Worm (Caenorhabditis elegans): ENCODE results near the gene rep-1.

rep-1 gene

DNA sequence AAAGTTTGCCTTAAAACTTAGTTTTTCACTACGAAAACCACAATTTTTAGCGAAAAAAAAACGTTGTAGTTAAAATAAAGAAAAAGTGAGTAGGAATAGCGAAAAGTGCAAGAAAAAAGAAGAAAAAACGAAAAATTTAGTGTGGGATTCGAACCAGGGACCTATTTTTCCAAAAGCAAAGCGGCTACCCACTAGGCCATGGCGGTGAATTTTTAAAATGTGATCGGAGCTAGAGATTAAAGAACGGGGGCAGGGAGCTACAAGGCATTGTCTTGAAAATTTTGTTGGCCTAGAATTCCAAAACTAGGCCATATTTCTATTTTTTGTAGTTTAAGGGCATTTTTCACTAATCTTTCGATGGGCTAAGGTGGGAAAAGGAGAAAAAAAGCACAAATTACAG lies 33.7 kb downstream of the rep-1 start (continued):
- no peak for TF ChIP-seq ccch-3 (GFP tag; optimal IDR thresholded peaks at IDR 0.05)
- no peak for TF ChIP-seq madf-10 (tag; optimal IDR thresholded peaks at IDR 0.05)
- no peak for TF ChIP-seq ZK185.1 (tag; optimal IDR thresholded peaks at IDR 0.05; ENCODE audit: poor library complexity, severe bottlenecking)
- no peak for TF ChIP-seq dpl-1 (GFP tag; optimal IDR thresholded peaks at IDR 0.05)
- peak; percentile 48 for TF ChIP-seq D2030.7 (GFP tag; IDR thresholded peaks at IDR 0.05)
- TF ChIP-seq dox-1 (GFP tag; IDR thresholded peaks at IDR 0.05): no peak
- no peak for TF ChIP-seq chd-7 (tag; optimal IDR thresholded peaks at IDR 0.05)
- no peak for TF ChIP-seq mel-28 (tag; optimal IDR thresholded peaks at IDR 0.05; ENCODE audit: borderline replicate concordance)
- no peak for TF ChIP-seq him-1 (tag; optimal IDR thresholded peaks at IDR 0.05)
- TF ChIP-seq lag-1 (GFP tag; IDR thresholded peaks at IDR 0.05): no peak
- TF ChIP-seq die-1 (tag; optimal IDR thresholded peaks at IDR 0.05): peak; percentile 57
- no peak for TF ChIP-seq hlh-12 (tag; optimal IDR thresholded peaks at IDR 0.05)
- no peak for TF ChIP-seq pha-4 (tag; optimal IDR thresholded peaks at IDR 0.05)
- no peak for TF ChIP-seq Y53F4B.3 (GFP tag; IDR thresholded peaks at IDR 0.05)
- no peak for TF ChIP-seq repo-1 (tag; optimal IDR thresholded peaks at IDR 0.05)
- no peak; the same call in 1 of the 2 replicates for TF ChIP-seq egrh-3 (GFP tag; IDR thresholded peaks at IDR 0.05)
- no peak for TF ChIP-seq cebp-2 (GFP tag; IDR thresholded peaks at IDR 0.05)
- peak; percentile 7 for TF ChIP-seq lin-54 (GFP tag; optimal IDR thresholded peaks at IDR 0.05)
- TF ChIP-seq somi-1 (GFP tag; optimal IDR thresholded peaks at IDR 0.05): no peak
- TF ChIP-seq xnd-1 (tag; optimal IDR thresholded peaks at IDR 0.05): no peak
- no peak for TF ChIP-seq F55B11.4 (tag; optimal IDR thresholded peaks at IDR 0.05; ENCODE audit: borderline replicate concordance, insufficient read depth)
- TF ChIP-seq hrde-1 (tag; optimal IDR thresholded peaks at IDR 0.05; ENCODE audit: borderline replicate concordance): no peak
- no peak for TF ChIP-seq snpc-1.3 (tag; optimal IDR thresholded peaks at IDR 0.05; ENCODE audit: insufficient read depth)
- no peak for TF ChIP-seq ceh-79 (tag; optimal IDR thresholded peaks at IDR 0.05)
- no peak for TF ChIP-seq attf-3 (GFP tag; conservative IDR thresholded peaks at IDR 0.05)
- TF ChIP-seq bed-1 (GFP tag; IDR thresholded peaks at IDR 0.05): no peak
- no peak for TF ChIP-seq Y56A3A.18 (GFP tag; IDR thresholded peaks at IDR 0.05)
- TF ChIP-seq egl-44 (GFP tag; IDR thresholded peaks at IDR 0.05): 0 out of 2 replicates have a peak, but pooled peaks have one; percentile 18
- TF ChIP-seq ceh-91 (GFP tag; IDR thresholded peaks at IDR 0.05): no peak
- no peak for TF ChIP-seq lsy-27 (tag; optimal IDR thresholded peaks at IDR 0.05; ENCODE audit: borderline replicate concordance, insufficient read depth)
- TF ChIP-seq ztf-25 (GFP tag; IDR thresholded peaks at IDR 0.05): 0 out of 2 replicates have a peak, but pooled peaks have one; percentile 10
- TF ChIP-seq mes-4 (tag; optimal IDR thresholded peaks at IDR 0.05): no peak
- TF ChIP-seq dpff-1 (tag; optimal IDR thresholded peaks at IDR 0.05): no peak
- no peak for TF ChIP-seq Y95B8A.8 (GFP tag; IDR thresholded peaks at IDR 0.05)
- TF ChIP-seq bed-2 (GFP tag; IDR thresholded peaks at IDR 0.05): no peak
- TF ChIP-seq Y79H2A.3 (GFP tag; conservative IDR thresholded peaks at IDR 0.05): no peak
- TF ChIP-seq attf-6 (GFP tag; IDR thresholded peaks at IDR 0.05): no peak
- TF ChIP-seq nhr-80 (tag; optimal IDR thresholded peaks at IDR 0.05): no peak
- no peak for TF ChIP-seq nhr-90 (tag; optimal IDR thresholded peaks at IDR 0.05)
- TF ChIP-seq ztf-22 (GFP tag; optimal IDR thresholded peaks at IDR 0.05): no peak
- no peak for TF ChIP-seq sea-2 (GFP tag; IDR thresholded peaks at IDR 0.05)
- TF ChIP-seq hmg-1.2 (GFP tag; IDR thresholded peaks at IDR 0.05): peak; percentile 40
- no peak for TF ChIP-seq F10E7.11 (tag; optimal IDR thresholded peaks at IDR 0.05)
- no peak for TF ChIP-seq efl-1 (GFP tag; optimal IDR thresholded peaks at IDR 0.05)
- no peak for TF ChIP-seq ekl-4 (GFP tag; IDR thresholded peaks at IDR 0.05)
- no peak for TF ChIP-seq hmg-20 (GFP tag; IDR thresholded peaks at IDR 0.05)
- TF ChIP-seq ztf-26 (tag; optimal IDR thresholded peaks at IDR 0.05): no peak
- TF ChIP-seq gei-17 (GFP tag; optimal IDR thresholded peaks at IDR 0.05): no peak
- no peak for TF ChIP-seq K12H6.12 (tag; optimal IDR thresholded peaks at IDR 0.05)
- no peak for TF ChIP-seq lir-1 (GFP tag; conservative IDR thresholded peaks at IDR 0.05)

All from whole organism, young adult.